Fruit fly (Drosophila melanogaster) whole organism, embryonic: Measurements from ENCODE around the gene Reg-2.

ENCODE experiments used
- CG10462 ChIP-seq: fragments of 200-800 bp; sonication (Bioruptor generic); optimal IDR thresholded peaks from 2 replicates; lab custom pipeline; 2016; ENCODE audit warnings: missing biosample characterization, missing genetic modification characterization
- CG10979 ChIP-seq: fragments of 200-800 bp; sonication (Bioruptor generic); optimal IDR thresholded peaks from 2 replicates; lab custom pipeline; 2018; ENCODE audit warnings: missing biosample characterization, mild to moderate bottlenecking, missing genetic modification characterization, moderate library complexity
- CG11093 ChIP-seq: fragments of 200-800 bp; sonication (Bioruptor generic); IDR thresholded peaks from 3 replicates; pipeline ENCODE4 v1.3.6; 2022; ENCODE audit warnings: missing biosample characterization, missing genetic modification characterization
- CG11504 ChIP-seq: fragments of 200-800 bp; sonication (Bioruptor generic); optimal IDR thresholded peaks from 3 replicates; lab custom pipeline; 2019; ENCODE audit warnings: missing biosample characterization, mild to moderate bottlenecking, missing genetic modification characterization, moderate library complexity
- CG11695 ChIP-seq: fragments of 200-800 bp; sonication (Bioruptor generic); IDR thresholded peaks from 3 replicates; pipeline ENCODE4 v1.3.6; 2022; ENCODE audit warnings: missing biosample characterization, missing genetic modification characterization
- CG14441 ChIP-seq: fragments of 200-800 bp; sonication (Bioruptor generic); IDR thresholded peaks from 2 replicates; pipeline ENCODE4 v1.3.6; 2022; ENCODE audit warnings: missing biosample characterization, missing genetic modification characterization
- CG15073 ChIP-seq: fragments of 200-800 bp; sonication (Bioruptor generic); optimal IDR thresholded peaks from 2 replicates; lab custom pipeline; 2016; ENCODE audit warnings: missing biosample characterization, missing genetic modification characterization
- CG1602 ChIP-seq: fragments of 200-800 bp; sonication (Bioruptor generic); optimal IDR thresholded peaks from 3 replicates; lab custom pipeline; 2016; ENCODE audit warnings: missing biosample characterization, missing genetic modification characterization
- CG1603 ChIP-seq: fragments of 200-800 bp; sonication (Bioruptor generic); optimal IDR thresholded peaks from 2 replicates; lab custom pipeline; 2019; ENCODE audit warnings: missing biosample characterization, mild to moderate bottlenecking, missing genetic modification characterization, moderate library complexity
- CG2875 ChIP-seq: fragments of 200-800 bp; sonication (Bioruptor generic); optimal IDR thresholded peaks from 2 replicates; lab custom pipeline; 2017; ENCODE audit warnings: missing biosample characterization, mild to moderate bottlenecking, missing genetic modification characterization, missing genetic modification reagents
- CG30020 ChIP-seq: fragments of 200-800 bp; optimal IDR thresholded peaks from 2 replicates; lab custom pipeline; 2019; ENCODE audit warnings: missing biosample characterization, mild to moderate bottlenecking, missing genetic modification characterization, moderate library complexity
- CG3065 ChIP-seq: fragments of 200-800 bp; sonication (Bioruptor generic); optimal IDR thresholded peaks from 2 replicates; lab custom pipeline; 2016; ENCODE audit warnings: missing biosample characterization, missing genetic modification characterization
- CG31388 ChIP-seq: fragments of 200-800 bp; sonication (Bioruptor generic); optimal IDR thresholded peaks from 2 replicates; lab custom pipeline; 2016; ENCODE audit warnings: missing biosample characterization, missing genetic modification characterization
- CG3163 ChIP-seq: fragments of 200-800 bp; sonication (Bioruptor generic); optimal IDR thresholded peaks from 3 replicates; lab custom pipeline; 2016; ENCODE audit warnings: missing biosample characterization, missing genetic modification characterization
- CG3407 ChIP-seq: fragments of 200-800 bp; sonication (Bioruptor generic); optimal IDR thresholded peaks from 2 replicates; lab custom pipeline; 2018; ENCODE audit warnings: missing biosample characterization, mild to moderate bottlenecking, missing genetic modification characterization
- CG3995 ChIP-seq: fragments of 200-800 bp; sonication (Bioruptor generic); optimal IDR thresholded peaks from 3 replicates; lab custom pipeline; 2016; ENCODE audit warnings: missing biosample characterization, missing genetic modification characterization
- CG4328 ChIP-seq: fragments of 200-800 bp; sonication (Bioruptor generic); optimal IDR thresholded peaks from 3 replicates; lab custom pipeline; 2017; ENCODE audit warnings: missing biosample characterization, missing genetic modification reagents, missing genetic modification characterization
- CG6854 ChIP-seq: fragments of 200-800 bp; sonication (Bioruptor generic); optimal IDR thresholded peaks from 3 replicates; lab custom pipeline; 2017; ENCODE audit warnings: missing biosample characterization, mild to moderate bottlenecking, missing genetic modification characterization
- CG7786 ChIP-seq: fragments of 200-800 bp; sonication (Bioruptor generic); optimal IDR thresholded peaks from 2 replicates; lab custom pipeline; 2016; ENCODE audit warnings: missing biosample characterization, missing genetic modification characterization
- CG7963 ChIP-seq: fragments of 200-800 bp; sonication (Bioruptor generic); IDR thresholded peaks from 3 replicates; pipeline ENCODE4 v1.3.6; 2022; ENCODE audit warnings: missing biosample characterization, missing genetic modification characterization; ENCODE audit not compliant: partially characterized antibody
- CG8359 ChIP-seq: fragments of 200-800 bp; sonication (Bioruptor generic); optimal IDR thresholded peaks from 2 replicates; lab custom pipeline; 2017; ENCODE audit warnings: missing biosample characterization, mild to moderate bottlenecking, missing genetic modification characterization, borderline replicate concordance
- Dip2 ChIP-seq: fragments of 200-800 bp; sonication (Bioruptor generic); IDR thresholded peaks from 2 replicates; pipeline ENCODE4 v1.3.6; 2022; ENCODE audit warnings: missing biosample characterization, missing genetic modification characterization
- Doc2 ChIP-seq: fragments of 200-800 bp; sonication (Bioruptor generic); IDR thresholded peaks from 2 replicates; pipeline ENCODE4 v1.3.6; 2022; ENCODE audit warnings: missing biosample characterization, missing genetic modification characterization
- Eip74EF ChIP-seq, 2 experiments: fragments of 200-800 bp in 1 of 2; fragments of >200 bp in 1 of 2; sonication (Bioruptor generic) in 1 of 2; optimal IDR thresholded peaks; 2 replicates each; lab custom pipeline; 2017 to 2019; ENCODE audit warnings: missing biosample characterization in 2 of 2, missing genetic modification characterization in 2 of 2, mild to moderate bottlenecking in 1 of 2, moderate library complexity in 1 of 2
- HmgZ ChIP-seq: fragments of 200-800 bp; sonication (Bioruptor generic); optimal IDR thresholded peaks from 2 replicates; lab custom pipeline; 2018; ENCODE audit warnings: missing biosample characterization, mild to moderate bottlenecking, missing genetic modification characterization
- NK7.1 ChIP-seq: fragments of 200-800 bp; sonication (Bioruptor generic); optimal IDR thresholded peaks from 3 replicates; lab custom pipeline; 2016; ENCODE audit warnings: missing biosample characterization, missing genetic modification characterization
- Oaz ChIP-seq: fragments of 200-800 bp; sonication (Bioruptor generic); IDR thresholded peaks from 2 replicates; pipeline ENCODE4 v1.3.6; 2022; ENCODE audit warnings: missing biosample characterization, missing genetic modification characterization
- Ravus ChIP-seq: fragments of 200-800 bp; sonication (Bioruptor generic); IDR thresholded peaks from 2 replicates; pipeline ENCODE4 v1.3.6; 2022; ENCODE audit warnings: missing biosample characterization, missing genetic modification characterization
- Rfx ChIP-seq: fragments of 200-800 bp; sonication (Bioruptor generic); IDR thresholded peaks from 2 replicates; pipeline ENCODE4 v1.3.6; 2022; ENCODE audit warnings: missing biosample characterization, missing genetic modification characterization
- Usf ChIP-seq: fragments of 200-800 bp; sonication (Bioruptor generic); optimal IDR thresholded peaks from 2 replicates; lab custom pipeline; 2017; ENCODE audit warnings: missing genotype, missing biosample characterization, missing genetic modification characterization
- ase ChIP-seq: fragments of 200-800 bp; sonication (Bioruptor generic); IDR thresholded peaks from 3 replicates; pipeline ENCODE4 v1.3.6; 2022; ENCODE audit warnings: missing biosample characterization, missing genetic modification characterization
- btn ChIP-seq: fragments of 200-800 bp; sonication (Bioruptor generic); optimal IDR thresholded peaks from 2 replicates; lab custom pipeline; 2016; ENCODE audit warnings: missing biosample characterization, missing genetic modification characterization
- cg ChIP-seq: fragments of 200-800 bp; sonication (Bioruptor generic); optimal IDR thresholded peaks from 3 replicates; lab custom pipeline; 2019; ENCODE audit warnings: missing biosample characterization, mild to moderate bottlenecking, missing genetic modification characterization, moderate library complexity
- chif ChIP-seq, 2 experiments: fragments of 200-800 bp; sonication (Bioruptor generic); optimal IDR thresholded peaks; 3 replicates each; lab custom pipeline; 2016; ENCODE audit warnings: missing biosample characterization in 2 of 2, missing genetic modification characterization in 2 of 2
- dm ChIP-seq: fragments of 200-800 bp; sonication (Bioruptor generic); optimal IDR thresholded peaks from 3 replicates; lab custom pipeline; 2016; ENCODE audit warnings: missing biosample characterization, missing genetic modification characterization
- eyg ChIP-seq: fragments of 200-800 bp; sonication (Bioruptor generic); optimal IDR thresholded peaks from 3 replicates; lab custom pipeline; 2016; ENCODE audit warnings: missing biosample characterization, missing genetic modification characterization
- gro ChIP-seq: fragments of 200-800 bp; sonication (Bioruptor generic); optimal IDR thresholded peaks from 2 replicates; lab custom pipeline; 2016; ENCODE audit warnings: missing biosample characterization, missing genetic modification characterization
- hb ChIP-seq: fragments of 200-800 bp; sonication (Bioruptor generic); IDR thresholded peaks from 3 replicates; pipeline ENCODE4 v1.3.6; 2022; ENCODE audit warnings: missing biosample characterization, missing genetic modification characterization; ENCODE audit not compliant: partially characterized antibody
- hkb ChIP-seq, 2 experiments: fragments of 200-800 bp in 1 of 2; fragments of >200 bp in 1 of 2; sonication (Bioruptor generic) in 1 of 2; IDR thresholded peaks in 1 of 2; optimal IDR thresholded peaks in 1 of 2; 2 replicates each; pipeline versions ENCODE4 v1.3.6 to Lab custom; 2017 to 2022; ENCODE audit warnings: missing biosample characterization in 1 of 2, missing genetic modification characterization in 1 of 2
- kni ChIP-seq: fragments of 200-800 bp; sonication (Bioruptor generic); optimal IDR thresholded peaks from 3 replicates; lab custom pipeline; 2017; ENCODE audit warnings: mild to moderate bottlenecking, missing biosample characterization, missing genetic modification reagents, missing genetic modification characterization
- nerfin-2 ChIP-seq: fragments of 200-800 bp; sonication (Bioruptor generic); IDR thresholded peaks from 2 replicates; pipeline ENCODE4 v1.3.6; 2022; ENCODE audit warnings: missing biosample characterization, missing genetic modification characterization; ENCODE audit not compliant: partially characterized antibody
- nmo ChIP-seq: fragments of 200-800 bp; sonication (Bioruptor generic); optimal IDR thresholded peaks from 2 replicates; lab custom pipeline; 2018; ENCODE audit warnings: missing biosample characterization, mild to moderate bottlenecking, missing genetic modification characterization, moderate library complexity
- peb ChIP-seq: fragments of 200-800 bp; sonication (Bioruptor generic); IDR thresholded peaks from 2 replicates; pipeline ENCODE4 v1.3.6; 2022; ENCODE audit warnings: missing biosample characterization, missing genetic modification characterization
- psq ChIP-seq: fragments of 200-800 bp; sonication (Bioruptor generic); optimal IDR thresholded peaks from 2 replicates; lab custom pipeline; 2017; ENCODE audit warnings: missing biosample characterization, missing genetic modification characterization
- rib ChIP-seq: fragments of 200-800 bp; sonication (Bioruptor generic); IDR thresholded peaks from 2 replicates; pipeline ENCODE4 v1.3.6; 2022; ENCODE audit warnings: missing biosample characterization, missing genetic modification characterization
- sd ChIP-seq: fragments of 200-800 bp; sonication (Bioruptor generic); optimal IDR thresholded peaks from 3 replicates; lab custom pipeline; 2018; ENCODE audit warnings: missing biosample characterization, mild to moderate bottlenecking, missing genetic modification characterization, moderate library complexity
- shn ChIP-seq: fragments of 200-800 bp; sonication (Bioruptor generic); optimal IDR thresholded peaks from 3 replicates; lab custom pipeline; 2016; ENCODE audit warnings: missing biosample characterization, missing genetic modification characterization
- sisA ChIP-seq: fragments of 200-800 bp; sonication (Bioruptor generic); IDR thresholded peaks from 2 replicates; pipeline ENCODE4 v1.3.6; 2022; ENCODE audit warnings: missing biosample characterization, missing genetic modification characterization
- stwl ChIP-seq: fragments of 200-800 bp; sonication (Bioruptor generic); optimal IDR thresholded peaks from 3 replicates; lab custom pipeline; 2018; ENCODE audit warnings: missing biosample characterization, mild to moderate bottlenecking, missing genetic modification characterization, moderate library complexity
- tio ChIP-seq: fragments of 200-800 bp; sonication (Bioruptor generic); optimal IDR thresholded peaks from 2 replicates; lab custom pipeline; 2017; ENCODE audit warnings: missing biosample characterization, missing genetic modification characterization, inconsistent platforms

The Reg-2 gene

DNA sequence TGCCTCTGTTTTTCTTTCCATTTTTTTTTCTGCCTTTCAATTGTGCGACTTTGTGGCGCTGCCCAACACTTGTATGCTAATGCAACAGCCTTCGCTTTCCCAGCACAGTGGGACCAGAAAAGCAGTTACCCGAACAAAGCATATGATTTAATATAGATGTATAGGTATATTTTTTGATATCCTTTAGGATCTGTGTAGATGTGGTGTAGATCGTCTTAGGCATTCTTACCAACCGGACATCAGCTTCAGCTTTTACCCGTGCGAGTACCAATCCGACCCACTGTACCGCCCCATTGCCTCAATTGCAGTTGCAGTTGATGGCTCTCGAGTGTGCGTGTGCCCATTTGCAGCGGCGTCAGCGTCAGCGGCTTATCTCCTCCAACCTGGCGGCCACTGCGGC, 30.1 kb upstream of the Reg-2 start (continued):
- TF ChIP-seq NK7.1 (GFP tag; lab: Kevin White, UChicago) (no peak), tio (GFP tag; lab: Kevin White, UChicago) (peak; percentile 58), CG31388 (peak; percentile 1), CG3163 (GFP tag; lab: Kevin White, UChicago) (no peak), CG30020 (tag; lab: Kevin White, UChicago) (no peak), CG8359 (GFP tag; lab: Kevin White, UChicago) (peak; percentile 32), HmgZ (tag; lab: Kevin White, UChicago) (no peak), CG15073 (GFP tag; lab: Kevin White, UChicago) (no peak), CG11695 (GFP tag; lab: Robert Waterston, UW) (0 out of 3 replicates have a peak, but pooled peaks have one; percentile 25), sisA (GFP tag; lab: Robert Waterston, UW) (peak; percentile 72), shn (GFP tag; lab: Kevin White, UChicago) (peak; percentile 32), nerfin-2 (GFP tag; lab: Robert Waterston, UW) (no peak), CG10979 (tag; lab: Kevin White, UChicago) (peak; percentile 81), CG1603 (tag; lab: Kevin White, UChicago) (peak; percentile 91), stwl (tag; lab: Kevin White, UChicago) (peak; percentile 14), cg (GFP tag; lab: Kevin White, UChicago) (no peak), Doc2 (GFP tag; lab: Robert Waterston, UW) (no peak), CG11093 (GFP tag; lab: Robert Waterston, UW) (0 out of 3 replicates have a peak, but pooled peaks have one; percentile 36), CG14441 (GFP tag; lab: Robert Waterston, UW) (peak; percentile 57), CG7963 (GFP tag; lab: Robert Waterston, UW) (no peak), peb (GFP tag; lab: Robert Waterston, UW) (peak; percentile 46; the same call in 1 of the 2 replicates), hb (GFP tag; lab: Robert Waterston, UW) (no peak), Dip2 (no peak), Ravus (GFP tag; lab: Robert Waterston, UW) (peak; percentile 26), sd (no peak), nmo (peak; percentile 67), psq (GFP tag; lab: Kevin White, UChicago) (no peak), ase (GFP tag; lab: Robert Waterston, UW) (peak; percentile 60; the same call in 1 of the 3 replicates), CG10462 (GFP tag; lab: Kevin White, UChicago) (peak; percentile 3), eyg (no peak), gro (GFP tag; lab: Kevin White, UChicago) (no peak), btn (peak; percentile 27), CG6854 (GFP tag; lab: Kevin White, UChicago) (no peak), CG7786 (GFP tag; lab: Kevin White, UChicago) (no peak), Rfx (GFP tag; lab: Robert Waterston, UW) (peak; percentile 36), chif (GFP tag; optimal IDR thresholded peaks at IDR 0.05; lab: Kevin White, UChicago) (peak; percentile 70 to 73), hkb (optimal IDR thresholded peaks at IDR 0.05; lab: Kevin White, UChicago) (no peak), hkb (GFP tag; IDR thresholded peaks at IDR 0.05; lab: Robert Waterston, UW) (peak; percentile 68), CG3065 (GFP tag; lab: Kevin White, UChicago) (peak; percentile 45), Oaz (GFP tag; lab: Robert Waterston, UW) (no peak), dm (GFP tag; lab: Kevin White, UChicago) (peak; percentile 24), CG3995 (no peak), rib (GFP tag; lab: Robert Waterston, UW) (no peak), Usf (GFP tag; lab: Kevin White, UChicago) (no peak), Eip74EF (GFP tag; optimal IDR thresholded peaks at IDR 0.05; lab: Kevin White, UChicago) (no peak), CG1602 (GFP tag; lab: Kevin White, UChicago) (peak; percentile 53), kni (GFP tag; lab: Kevin White, UChicago) (no peak), CG2875 (peak; percentile 71), CG4328 (no peak), CG11504 (tag; lab: Kevin White, UChicago) (peak; percentile 75), CG3407 (GFP tag; lab: Kevin White, UChicago) (peak; percentile 60)
